Worm (Caenorhabditis elegans) whole organism, early embryonic: Measurements from ENCODE around the gene sri-39.

Experiments used
- aly-1 ChIP-seq: sonication (generic microtip); optimal IDR thresholded peaks from 2 replicates; lab custom pipeline; 2016; ENCODE audit warnings: missing genetic modification characterization, missing compliant biosample characterization
- ama-1 ChIP-seq: fragments of 150-350 bp; optimal IDR thresholded peaks from 2 replicates; lab custom pipeline; 2014
- flt-1 ChIP-seq: fragments of 200-800 bp; sonication (Bioruptor generic); IDR thresholded peaks from 2 replicates; pipeline ENCODE4 v1.3.6; 2022; ENCODE audit warnings: missing genetic modification characterization, missing compliant biosample characterization

DNA sequence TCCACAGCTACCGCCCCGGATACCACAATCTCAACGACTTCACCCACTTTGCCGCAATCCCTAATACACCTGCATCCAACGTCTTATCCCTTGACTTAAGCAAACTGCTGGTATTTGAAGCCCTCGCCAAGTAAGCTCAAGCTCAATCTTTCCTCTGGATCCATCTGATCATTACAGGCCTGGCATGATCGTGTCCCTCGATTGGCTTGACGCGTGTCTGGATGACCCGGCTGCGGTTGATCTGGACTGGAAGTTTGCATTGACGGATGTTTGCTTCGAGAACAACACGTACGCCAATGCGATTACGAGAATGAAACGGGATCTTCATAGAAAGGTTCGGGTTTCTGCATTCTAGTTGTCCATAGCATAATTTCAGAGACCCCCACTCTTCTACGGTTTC, 13.6 kb downstream of the sri-39 start:
- TF ChIP-seq ama-1 (lab: Kevin White, UChicago) (no peak), aly-1 (no peak), flt-1 (GFP tag; lab: Robert Waterston, UW) (no peak)
